Worm (Caenorhabditis elegans) whole organism, L3 larva: ENCODE measurements around the gene str-214.

Experiments
- ZK546.5 ChIP-seq: sonication (generic microtip); optimal IDR thresholded peaks from 2 replicates; lab custom pipeline; 2017; ENCODE audit warnings: missing biosample characterization, missing genetic modification characterization
- aly-2 ChIP-seq: fragments of 150-350 bp; optimal IDR thresholded peaks from 2 replicates; lab custom pipeline; 2014; ENCODE audit warnings: missing biosample characterization, missing genetic modification characterization
- daf-12 ChIP-seq: fragments of 150-350 bp; optimal IDR thresholded peaks from 2 replicates; lab custom pipeline; 2014; ENCODE audit warnings: missing biosample characterization, missing genetic modification reagents, missing genetic modification characterization
- egl-27 ChIP-seq: sonication (generic microtip); optimal IDR thresholded peaks from 4 replicates; lab custom pipeline; 2017; ENCODE audit warnings: missing biosample characterization, missing genetic modification reagents, missing genetic modification characterization
- elt-3 ChIP-seq, 3 experiments: fragments of 150-350 bp in 1 of 3; sonication (generic microtip) in 2 of 3; optimal IDR thresholded peaks; 2 replicates in 2 of 3; 4 replicates in 1 of 3; lab custom pipeline; 2014 to 2017; ENCODE audit warnings: missing biosample characterization in 3 of 3, missing genetic modification characterization in 3 of 3
- jun-1 ChIP-seq: fragments of 150-350 bp; optimal IDR thresholded peaks from 2 replicates; lab custom pipeline; 2014; ENCODE audit warnings: missing biosample characterization, missing genetic modification reagents, missing genetic modification characterization
- lin-15B ChIP-seq: fragments of 150-350 bp; optimal IDR thresholded peaks from 2 replicates; lab custom pipeline; 2014; ENCODE audit warnings: missing biosample characterization, missing genetic modification characterization
- mdl-1 ChIP-seq: fragments of 150-350 bp; optimal IDR thresholded peaks from 2 replicates; lab custom pipeline; 2014; ENCODE audit warnings: missing biosample characterization, missing genetic modification characterization
- pha-4 ChIP-seq: fragments of 150-350 bp; optimal IDR thresholded peaks from 2 replicates; lab custom pipeline; 2014; ENCODE audit warnings: missing biosample characterization, missing genetic modification reagents, missing genetic modification characterization
- unc-62 ChIP-seq: fragments of 150-350 bp; sonication (generic microtip); optimal IDR thresholded peaks from 4 replicates; lab custom pipeline; 2014; ENCODE audit warnings: missing biosample characterization, missing genetic modification reagents, missing genetic modification characterization
- zag-1 ChIP-seq: fragments of 150-350 bp; optimal IDR thresholded peaks from 2 replicates; lab custom pipeline; 2014; ENCODE audit warnings: missing biosample characterization, missing genetic modification characterization
- ztf-11 ChIP-seq: fragments of 150-350 bp; optimal IDR thresholded peaks from 2 replicates; lab custom pipeline; 2014; ENCODE audit warnings: missing biosample characterization, missing genetic modification characterization

DNA sequence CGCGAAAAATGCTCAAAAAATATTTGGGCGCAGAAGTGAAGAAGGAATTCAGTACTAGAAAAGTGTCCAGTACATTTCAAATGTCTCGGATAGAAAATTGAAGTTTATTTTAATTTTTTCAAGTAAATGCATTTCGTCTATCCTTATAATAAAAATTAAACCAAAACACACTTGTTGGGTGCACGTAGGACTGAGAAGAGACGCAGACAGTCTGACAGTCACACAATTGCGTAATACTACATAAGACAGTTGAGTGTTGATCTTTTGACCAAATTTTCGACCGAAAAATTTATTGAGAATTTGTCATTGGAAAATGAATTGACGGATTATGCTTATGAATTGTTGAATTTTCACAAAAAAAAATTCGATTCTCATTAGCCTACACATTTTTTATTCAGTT, 5.6 kb upstream of the str-214 start, which contains the start of gene oac-7:
- TF ChIP-seq unc-62 (GFP tag; lab: Kevin White, UChicago): no peak
- TF ChIP-seq elt-3 (tag; optimal IDR thresholded peaks at IDR 0.05; lab: Kevin White, UChicago): no peak
- no peak for TF ChIP-seq lin-15B
- no peak for TF ChIP-seq mdl-1 (tag; lab: Kevin White, UChicago)
- TF ChIP-seq egl-27 (tag; lab: Kevin White, UChicago): no peak
- no peak for TF ChIP-seq ztf-11 (tag; lab: Kevin White, UChicago)
- TF ChIP-seq jun-1 (tag; lab: Kevin White, UChicago): no peak
- no peak for TF ChIP-seq ZK546.5 (tag; lab: Kevin White, UChicago)
- no peak for TF ChIP-seq aly-2
- no peak for TF ChIP-seq zag-1
- no peak for TF ChIP-seq pha-4 (tag; lab: Kevin White, UChicago)
- no peak for TF ChIP-seq daf-12
